Worm (Caenorhabditis elegans) whole organism, late embryonic: ENCODE data around the gene bar-1.

Source experiments
- nhr-11 ChIP-seq: fragments of 150-350 bp; optimal IDR thresholded peaks from 2 replicates; lab custom pipeline; 2014; ENCODE audit warnings: missing biosample characterization, missing genetic modification characterization
- sox-4 ChIP-seq: sonication (generic microtip); optimal IDR thresholded peaks from 2 replicates; lab custom pipeline; 2017; ENCODE audit warnings: mild to moderate bottlenecking, missing genetic modification characterization, inconsistent platforms, missing compliant biosample characterization
- syd-9 ChIP-seq: sonication (generic microtip); optimal IDR thresholded peaks from 2 replicates; lab custom pipeline; 2016; ENCODE audit warnings: mild to moderate bottlenecking, missing genetic modification characterization, moderate library complexity, missing compliant biosample characterization

ce11 chrX:7177341-7177740 is 6.9 kb upstream of the bar-1 start, which contains the start of gene F43E12.1:
- TF ChIP-seq sox-4 (tag; lab: Kevin White, UChicago), result no peak
- no peak for TF ChIP-seq nhr-11 (tag; lab: Kevin White, UChicago)
- TF ChIP-seq syd-9 (tag; lab: Kevin White, UChicago), result no peak
